Fruit fly (Drosophila melanogaster) whole organism, larva: ENCODE measurements around the gene Mau2.

Experiments
- noc ChIP-seq: fragments of 200-800 bp; sonication (Bioruptor generic); optimal IDR thresholded peaks from 3 replicates; lab custom pipeline; 2019; ENCODE audit warnings: missing biosample characterization, mild to moderate bottlenecking, missing genetic modification characterization, moderate library complexity

Gene Mau2

dm6 chr3R:15231635-15232138 lies 22.7 kb downstream of the Mau2 start:
- no peak for TF ChIP-seq noc (tag; lab: Kevin White, UChicago)

dm6 chr3R:15242186-15243045 lies 33.4 kb downstream of the Mau2 start, which contains the start of the genes tefu and Hsc70-4:
tefu (minus strand) TSS chr3R:15242236.
Hsc70-4 (plus strand) TSS chr3R:15242687.
- no peak for TF ChIP-seq noc (tag; lab: Kevin White, UChicago)

dm6 chr3R:15243046-15243356 lies 34.0 kb downstream of the Mau2 start:
- no peak for TF ChIP-seq noc (tag; lab: Kevin White, UChicago)

dm6 chr3R:15243452-15243851 lies 34.4 kb downstream of the Mau2 start:
- no peak for TF ChIP-seq noc (tag; lab: Kevin White, UChicago)

DNA sequence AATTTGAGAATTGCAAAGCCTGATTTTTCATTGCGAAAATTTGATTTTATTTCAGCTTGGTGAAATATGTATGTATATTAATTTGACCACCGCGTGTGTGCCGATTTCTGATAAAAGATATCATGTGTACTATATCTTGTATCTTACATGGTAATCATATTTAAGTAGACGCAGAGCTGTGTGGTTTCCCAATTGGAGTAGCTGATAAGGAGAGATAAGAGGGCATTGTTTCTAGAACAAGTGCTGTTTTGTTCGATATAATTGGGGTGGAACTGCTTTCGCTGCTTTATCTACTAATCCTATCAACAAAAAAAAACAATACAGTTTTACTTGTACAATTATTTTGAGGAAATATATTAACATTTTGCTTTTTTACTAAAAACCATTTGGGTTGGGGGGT lies 37.6 kb downstream of the Mau2 start:
- TF ChIP-seq noc (tag; lab: Kevin White, UChicago), result peak; percentile 6

- no peak for TF ChIP-seq noc (tag; lab: Kevin White, UChicago)
Observed at dm6 chr3R:15249037-15249436, 40.0 kb downstream of the Mau2 start, which contains the start of gene Amt. Amt (minus strand) TSS chr3R:15249137.

DNA sequence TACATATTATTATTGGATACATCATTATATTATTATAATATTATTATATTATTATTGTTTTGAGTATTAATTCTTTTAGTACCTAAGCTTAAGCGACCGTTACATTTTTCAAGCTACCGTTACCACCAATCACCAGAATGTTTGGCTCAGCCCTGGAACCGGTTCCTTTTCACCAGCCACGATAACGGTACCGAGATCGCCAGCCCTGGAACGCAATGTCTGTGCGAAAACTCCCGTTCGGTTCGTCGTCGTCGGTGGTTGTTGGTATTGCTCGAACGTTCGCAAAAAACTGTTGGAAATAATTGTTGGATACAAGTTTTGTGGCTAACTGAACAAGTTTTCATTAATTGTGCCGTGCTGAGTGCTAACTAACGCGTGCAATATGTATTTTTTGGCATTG lies 40.7 kb downstream of the Mau2 start, which contains the start of gene CG42404:
Gene CG42404, plus strand, starts transcription at position 360 of the 400 bp plus-strand sequence.
- no peak for TF ChIP-seq noc (tag; lab: Kevin White, UChicago)

dm6 chr3R:15250454-15250853 lies 41.5 kb downstream of the Mau2 start:
- TF ChIP-seq noc (tag; lab: Kevin White, UChicago), result no peak
